Fruit fly (Drosophila melanogaster) whole organism: ENCODE data around the gene Inx3.

Source experiments
- CG8478 ChIP-seq: fragments of >200 bp; optimal IDR thresholded peaks from 2 replicates; lab custom pipeline; 2018; ENCODE audit warnings: inconsistent platforms
- Dll ChIP-seq: fragments of >200 bp; optimal IDR thresholded peaks from 2 replicates; lab custom pipeline; 2017
- psq ChIP-seq: fragments of >200 bp; optimal IDR thresholded peaks from 2 replicates; lab custom pipeline; 2017
- usp ChIP-seq: fragments of >200 bp; optimal IDR thresholded peaks from 2 replicates; lab custom pipeline; 2017; ENCODE audit warnings: missing biosample characterization, missing genetic modification characterization, mixed read lengths

dm6 chr3R:28897891-28898290, 38.6 kb upstream of the Inx3 start:
- TF ChIP-seq psq (lab: Kevin White, UChicago), result no peak
- no peak for TF ChIP-seq CG8478 (lab: Kevin White, UChicago)
- no peak for TF ChIP-seq Dll (lab: Kevin White, UChicago)
- no peak for TF ChIP-seq usp (GFP tag; lab: Kevin White, UChicago)
